Worm (Caenorhabditis elegans): ENCODE measurements around the gene C54H2.4.

C54H2.4 gene

ce11 chrX:5753141-5753540, 17.4 kb downstream of the C54H2.4 start:
- TF ChIP-seq nhr-67 (tag; optimal IDR thresholded peaks at IDR 0.05) (no peak), nhr-11 (tag; optimal IDR thresholded peaks at IDR 0.05) (no peak), unc-39 (tag; optimal IDR thresholded peaks at IDR 0.05) (no peak), skn-1 (tag; optimal IDR thresholded peaks at IDR 0.05) (no peak), pha-4 (tag; optimal IDR thresholded peaks at IDR 0.05) (no peak), nhr-28 (tag; optimal IDR thresholded peaks at IDR 0.05) (no peak), nhr-12 (tag; optimal IDR thresholded peaks at IDR 0.05) (no peak), unc-62 (GFP tag; optimal IDR thresholded peaks at IDR 0.05) (no peak), elt-3 (tag; optimal IDR thresholded peaks at IDR 0.05) (no peak), nhr-76 (tag; optimal IDR thresholded peaks at IDR 0.05) (no peak), nhr-237 (tag; optimal IDR thresholded peaks at IDR 0.05) (no peak), snpc-4 (tag; optimal IDR thresholded peaks at IDR 0.05) (no peak), fkh-2 (tag; optimal IDR thresholded peaks at IDR 0.05) (no peak), ama-1 (optimal IDR thresholded peaks at IDR 0.05) (no peak), elt-1 (tag; optimal IDR thresholded peaks at IDR 0.05) (no peak), egl-27 (tag; optimal IDR thresholded peaks at IDR 0.05) (no peak), sea-2 (GFP tag; optimal IDR thresholded peaks at IDR 0.05) (no peak), daf-12 (tag; optimal IDR thresholded peaks at IDR 0.05) (no peak), elt-2 (tag; optimal IDR thresholded peaks at IDR 0.05) (no peak), tbx-2 (tag; optimal IDR thresholded peaks at IDR 0.05) (no peak)

DNA sequence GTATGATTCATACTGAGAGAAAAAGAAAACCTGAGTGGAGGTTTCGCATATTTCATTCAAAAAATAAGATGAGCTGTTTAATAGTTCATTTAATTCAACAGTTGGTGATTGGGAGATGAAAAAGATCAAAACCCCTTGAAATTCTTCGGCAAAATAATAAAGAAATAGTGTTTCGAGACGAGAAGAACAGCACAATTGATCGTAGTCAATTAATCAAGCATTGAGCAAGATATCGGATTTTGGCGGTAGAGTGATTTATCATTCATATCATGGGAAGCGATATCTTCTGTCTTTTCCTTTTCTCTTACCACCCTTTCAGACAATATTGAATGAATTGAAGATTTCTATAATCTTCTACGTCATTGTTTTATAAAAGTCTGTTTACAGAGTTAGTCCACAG, 23.9 kb downstream of the C54H2.4 start:
- peak; percentile 10 for TF ChIP-seq lin-39 (tag; optimal IDR thresholded peaks at IDR 0.05)
- no peak for TF ChIP-seq fos-1 (tag; optimal IDR thresholded peaks at IDR 0.05)
- no peak for TF ChIP-seq nhr-67 (tag; optimal IDR thresholded peaks at IDR 0.05)
- TF ChIP-seq R02D3.7 (tag; optimal IDR thresholded peaks at IDR 0.05) = no peak
- TF ChIP-seq eor-1 (tag; optimal IDR thresholded peaks at IDR 0.05) = no peak
- no peak for TF ChIP-seq nhr-12 (tag; optimal IDR thresholded peaks at IDR 0.05)

- TF ChIP-seq nfya-1 (tag; optimal IDR thresholded peaks at IDR 0.05; ENCODE audit: insufficient read depth) (no peak), egl-27 (tag; optimal IDR thresholded peaks at IDR 0.05) (no peak), nhr-11 (tag; optimal IDR thresholded peaks at IDR 0.05) (peak; percentile 26), lsy-12 (tag; optimal IDR thresholded peaks at IDR 0.05) (no peak), lin-39 (tag; optimal IDR thresholded peaks at IDR 0.05) (no peak), nhr-25 (tag; optimal IDR thresholded peaks at IDR 0.05) (no peak), ztf-11 (tag; optimal IDR thresholded peaks at IDR 0.05) (no peak)
Observed at ce11 chrX:5743209-5743608, 27.3 kb downstream of the C54H2.4 start, which contains the start of gene gnrr-4. gnrr-4 (minus strand) TSS chrX:5743309.

ce11 chrX:5733728-5734252, 36.8 kb downstream of the C54H2.4 start, which contains the start of gene rgs-6:
rgs-6 (minus strand) TSS chrX:5733778.
- no peak for TF ChIP-seq elt-3 (tag; optimal IDR thresholded peaks at IDR 0.05)
- no peak for TF ChIP-seq ceh-82 (tag; optimal IDR thresholded peaks at IDR 0.05)
- TF ChIP-seq mdl-1 (tag; optimal IDR thresholded peaks at IDR 0.05) = no peak
- no peak for TF ChIP-seq ZK546.5 (tag; optimal IDR thresholded peaks at IDR 0.05)
- TF ChIP-seq egl-5 (tag; optimal IDR thresholded peaks at IDR 0.05) = no peak
- no peak for TF ChIP-seq pha-4 (tag; optimal IDR thresholded peaks at IDR 0.05)
- TF ChIP-seq nhr-67 (tag; optimal IDR thresholded peaks at IDR 0.05) = no peak
- TF ChIP-seq fkh-10 (GFP tag; optimal IDR thresholded peaks at IDR 0.05) = no peak
- no peak for TF ChIP-seq sea-2 (GFP tag; optimal IDR thresholded peaks at IDR 0.05)
- TF ChIP-seq ceh-16 (tag; optimal IDR thresholded peaks at IDR 0.05) = no peak
- no peak for TF ChIP-seq tbx-2 (tag; optimal IDR thresholded peaks at IDR 0.05)
- TF ChIP-seq ceh-28 (tag; optimal IDR thresholded peaks at IDR 0.05) = no peak
- TF ChIP-seq pqm-1 (tag; optimal IDR thresholded peaks at IDR 0.05) = no peak
- TF ChIP-seq unc-62 (GFP tag; optimal IDR thresholded peaks at IDR 0.05) = no peak

DNA sequence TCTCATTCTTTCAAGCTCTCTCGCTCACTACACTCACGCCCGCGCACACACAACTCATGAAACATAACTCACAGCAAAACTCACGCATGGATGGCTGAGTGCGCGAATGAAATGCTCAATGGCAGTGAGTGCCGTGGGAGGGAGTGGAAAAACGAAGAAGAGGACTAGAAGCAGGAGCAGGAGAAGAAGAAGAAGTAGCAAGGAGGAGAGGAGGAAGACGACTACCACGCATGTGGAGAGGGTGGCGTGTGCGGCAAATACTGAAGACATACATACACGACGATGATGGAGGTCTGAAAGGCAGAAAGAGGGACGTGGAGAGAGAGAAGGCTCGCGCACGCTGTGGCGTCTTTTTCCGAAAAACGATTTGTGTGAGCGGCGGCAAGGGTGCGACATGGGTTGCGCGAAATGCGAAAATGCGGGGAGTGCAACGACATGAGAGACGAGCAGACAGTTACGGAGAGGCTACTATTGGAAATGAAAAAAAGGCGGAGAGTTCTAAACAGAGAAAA, 41.5 kb downstream of the C54H2.4 start:
- TF ChIP-seq sea-2 (GFP tag; optimal IDR thresholded peaks at IDR 0.05) = no peak
- peak; percentile 10 for TF ChIP-seq lin-15B (tag; optimal IDR thresholded peaks at IDR 0.05)
- TF ChIP-seq ztf-11 (tag; optimal IDR thresholded peaks at IDR 0.05) = no peak
- TF ChIP-seq lin-39 (tag; optimal IDR thresholded peaks at IDR 0.05) = peak; percentile 76
- TF ChIP-seq fkh-10 (GFP tag; optimal IDR thresholded peaks at IDR 0.05) = peak; percentile 93
- peak; percentile 63 for TF ChIP-seq zag-1 (tag; optimal IDR thresholded peaks at IDR 0.05)
- TF ChIP-seq nfya-1 (tag; optimal IDR thresholded peaks at IDR 0.05; ENCODE audit: insufficient read depth) = peak; percentile 84
- peak; percentile 11 for TF ChIP-seq unc-62 (GFP tag; optimal IDR thresholded peaks at IDR 0.05)
- TF ChIP-seq nhr-77 (tag; optimal IDR thresholded peaks at IDR 0.05) = no peak
- no peak for TF ChIP-seq daf-12 (tag; optimal IDR thresholded peaks at IDR 0.05)
- TF ChIP-seq hmg-11 (tag; optimal IDR thresholded peaks at IDR 0.05) = peak; percentile 80
- peak; percentile 37 for TF ChIP-seq skn-1 (tag; optimal IDR thresholded peaks at IDR 0.05)
- peak; percentile 48 for TF ChIP-seq jun-1 (tag; optimal IDR thresholded peaks at IDR 0.05)
- TF ChIP-seq mdl-1 (tag; optimal IDR thresholded peaks at IDR 0.05) = peak; percentile 64
- TF ChIP-seq pha-4 (tag; optimal IDR thresholded peaks at IDR 0.05) = peak; percentile 39
- no peak for TF ChIP-seq elt-3 (tag; optimal IDR thresholded peaks at IDR 0.05)
- peak; percentile 16 for TF ChIP-seq nhr-11 (tag; optimal IDR thresholded peaks at IDR 0.05)
- no peak for TF ChIP-seq R02D3.7 (tag; optimal IDR thresholded peaks at IDR 0.05)
- TF ChIP-seq tbx-2 (tag; optimal IDR thresholded peaks at IDR 0.05) = peak; percentile 62
- no peak for TF ChIP-seq nhr-237 (tag; optimal IDR thresholded peaks at IDR 0.05)
- TF ChIP-seq nhr-67 (tag; optimal IDR thresholded peaks at IDR 0.05) = no peak

All from whole organism, L3 larva.